Fruit fly (Drosophila melanogaster) whole organism, wandering third instar larva: ENCODE measurements around the gene CG15818.

Experiments used
- Abd-B ChIP-seq: fragments of >200 bp; optimal IDR thresholded peaks from 2 replicates; lab custom pipeline; 2017; ENCODE audit warnings: missing biosample characterization, missing genetic modification characterization
- CG32264 ChIP-seq: fragments of 200-800 bp; sonication (Bioruptor generic); optimal IDR thresholded peaks from 2 replicates; lab custom pipeline; 2016; ENCODE audit warnings: missing biosample characterization, missing genetic modification characterization
- CG9705 ChIP-seq: fragments of 200-800 bp; sonication (Bioruptor generic); optimal IDR thresholded peaks from 2 replicates; lab custom pipeline; 2018; ENCODE audit warnings: missing biosample characterization, mild to moderate bottlenecking, missing genetic modification characterization
- Dfd ChIP-seq: fragments of >200 bp; optimal IDR thresholded peaks from 2 replicates; lab custom pipeline; 2017; ENCODE audit warnings: missing biosample characterization, missing genetic modification characterization
- Dif ChIP-seq: fragments of 200-275, 200-300 bp; sonication (Bioruptor generic); optimal IDR thresholded peaks from 2 replicates; lab custom pipeline; 2018; ENCODE audit warnings: missing biosample characterization, missing genetic modification characterization; ENCODE audit not compliant: partially characterized antibody
- GATAd ChIP-seq: sonication (Bioruptor generic); optimal IDR thresholded peaks from 2 replicates; lab custom pipeline; 2016; ENCODE audit warnings: missing biosample characterization, missing genetic modification characterization
- HLH106 ChIP-seq: fragments of 200-800 bp; optimal IDR thresholded peaks from 3 replicates; lab custom pipeline; 2019; ENCODE audit warnings: missing biosample characterization, mild to moderate bottlenecking, missing genetic modification characterization, moderate library complexity
- Hnf4 ChIP-seq: fragments of 200-800 bp; sonication (Bioruptor generic); optimal IDR thresholded peaks from 2 replicates; lab custom pipeline; 2016; ENCODE audit warnings: missing biosample characterization, mild to moderate bottlenecking, missing genetic modification characterization
- Hr78 ChIP-seq: fragments of >200 bp; optimal IDR thresholded peaks from 2 replicates; lab custom pipeline; 2017; ENCODE audit warnings: missing biosample characterization, missing genetic modification characterization
- Hr83 ChIP-seq: fragments of 200-300 bp; sonication (Bioruptor generic); optimal IDR thresholded peaks from 2 replicates; lab custom pipeline; 2016; ENCODE audit warnings: missing biosample characterization, mild to moderate bottlenecking, missing genetic modification characterization, moderate library complexity; ENCODE audit not compliant: poor library complexity, severe bottlenecking
- Jra ChIP-seq: sonication (Bioruptor generic); optimal IDR thresholded peaks from 2 replicates; lab custom pipeline; 2016; ENCODE audit warnings: missing biosample characterization, missing genetic modification characterization
- Mio ChIP-seq: sonication (Bioruptor generic); optimal IDR thresholded peaks from 2 replicates; lab custom pipeline; 2016; ENCODE audit warnings: missing biosample characterization, missing genetic modification characterization
- N ChIP-seq: fragments of >200 bp; optimal IDR thresholded peaks from 2 replicates; lab custom pipeline; 2018; ENCODE audit warnings: missing biosample characterization, missing external identifiers, missing genetic modification characterization
- OdsH ChIP-seq: fragments of 200-800 bp; sonication (Bioruptor generic); optimal IDR thresholded peaks from 2 replicates; lab custom pipeline; 2016; ENCODE audit warnings: missing biosample characterization, mild to moderate bottlenecking, missing genetic modification characterization
- Rel ChIP-seq, 2 experiments: fragments of 200-800 bp; sonication (Bioruptor generic) in 1 of 2; optimal IDR thresholded peaks; 2 replicates in 1 of 2; 3 replicates in 1 of 2; lab custom pipeline; 2016 to 2019; ENCODE audit warnings: mild to moderate bottlenecking in 2 of 2, missing biosample characterization in 2 of 2, missing genetic modification characterization in 2 of 2, moderate library complexity in 1 of 2
- Sp1 ChIP-seq: fragments of 200-800 bp; sonication (Bioruptor generic); optimal IDR thresholded peaks from 3 replicates; lab custom pipeline; 2019; ENCODE audit warnings: missing biosample characterization, mild to moderate bottlenecking, missing genetic modification characterization, moderate library complexity
- Vsx2 ChIP-seq: fragments of 200-300, 225-300 bp; sonication (Bioruptor generic); optimal IDR thresholded peaks from 2 replicates; lab custom pipeline; 2018; ENCODE audit warnings: missing biosample characterization, missing genetic modification characterization; ENCODE audit not compliant: partially characterized antibody
- br ChIP-seq: fragments of 200-800 bp; sonication (Bioruptor generic); optimal IDR thresholded peaks from 2 replicates; lab custom pipeline; 2016; ENCODE audit warnings: missing biosample characterization, missing genetic modification characterization
- brk ChIP-seq: fragments of 200-800 bp; sonication (Bioruptor generic); optimal IDR thresholded peaks from 2 replicates; lab custom pipeline; 2016; ENCODE audit warnings: missing biosample characterization, mild to moderate bottlenecking, missing genetic modification characterization
- dl ChIP-seq, 2 experiments: fragments of 175-275, 200-275 bp in 1 of 2; fragments of 200-275 bp in 1 of 2; sonication (Bioruptor generic); optimal IDR thresholded peaks; lab custom pipeline; 2018; ENCODE audit warnings: mild to moderate bottlenecking in 2 of 2, missing biosample characterization in 2 of 2, missing genetic modification characterization in 2 of 2, moderate library complexity in 2 of 2; ENCODE audit not compliant: partially characterized antibody in 2 of 2, insufficient read depth in 1 of 2
- dmrt93B ChIP-seq: fragments of 200-800 bp; sonication (Bioruptor generic); optimal IDR thresholded peaks from 2 replicates; lab custom pipeline; 2018; ENCODE audit warnings: missing biosample characterization, mild to moderate bottlenecking, missing genetic modification characterization
- dsf ChIP-seq: sonication (Bioruptor generic); optimal IDR thresholded peaks from 2 replicates; lab custom pipeline; 2016; ENCODE audit warnings: missing biosample characterization, missing genetic modification characterization, borderline replicate concordance
- ey ChIP-seq: fragments of 200-800 bp; sonication (Bioruptor generic); optimal IDR thresholded peaks from 2 replicates; lab custom pipeline; 2016; ENCODE audit warnings: missing biosample characterization, missing genetic modification characterization
- foxo ChIP-seq, 2 experiments: fragments of 200-800 bp; sonication (Bioruptor generic); optimal IDR thresholded peaks; 2 replicates in 1 of 2; 3 replicates in 1 of 2; lab custom pipeline; 2016 to 2017; ENCODE audit warnings: missing biosample characterization in 2 of 2, missing genetic modification characterization in 2 of 2
- fru ChIP-seq: fragments of 200-800 bp; sonication (Bioruptor generic); optimal IDR thresholded peaks from 3 replicates; lab custom pipeline; 2016; ENCODE audit warnings: missing biosample characterization, mild to moderate bottlenecking, missing genetic modification characterization
- h ChIP-seq: fragments of 200-800 bp; sonication (Bioruptor generic); optimal IDR thresholded peaks from 3 replicates; lab custom pipeline; 2016; ENCODE audit warnings: missing biosample characterization, mild to moderate bottlenecking, missing genetic modification characterization
- jim ChIP-seq: fragments of 175-275, 200-325 bp; sonication (Bioruptor generic); optimal IDR thresholded peaks from 2 replicates; lab custom pipeline; 2016; ENCODE audit warnings: missing biosample characterization, mild to moderate bottlenecking, missing genetic modification characterization
- lola ChIP-seq: fragments of >200 bp; optimal IDR thresholded peaks from 2 replicates; lab custom pipeline; 2017; ENCODE audit warnings: missing biosample characterization, missing genetic modification characterization
- psq ChIP-seq: fragments of 200-800 bp; sonication (Bioruptor generic); optimal IDR thresholded peaks from 3 replicates; lab custom pipeline; 2017; ENCODE audit warnings: missing biosample characterization, mild to moderate bottlenecking, missing genetic modification characterization, moderate library complexity
- rgr ChIP-seq: fragments of 200-800 bp; sonication (Bioruptor generic); optimal IDR thresholded peaks from 3 replicates; lab custom pipeline; 2016; ENCODE audit warnings: missing biosample characterization, mild to moderate bottlenecking, missing genetic modification characterization
- sage ChIP-seq: fragments of 200-800 bp; sonication (Bioruptor generic); optimal IDR thresholded peaks from 2 replicates; lab custom pipeline; 2016; ENCODE audit warnings: missing biosample characterization, mild to moderate bottlenecking, missing genetic modification characterization
- sv ChIP-seq: fragments of 200-800 bp; sonication (Bioruptor generic); optimal IDR thresholded peaks from 3 replicates; lab custom pipeline; 2016; ENCODE audit warnings: missing biosample characterization, missing genetic modification characterization
- tai ChIP-seq: sonication (Bioruptor generic); optimal IDR thresholded peaks from 2 replicates; lab custom pipeline; 2016; ENCODE audit warnings: missing biosample characterization, missing genetic modification characterization
- usp ChIP-seq: fragments of >200 bp; optimal IDR thresholded peaks from 2 replicates; lab custom pipeline; 2017; ENCODE audit warnings: missing biosample characterization, missing genetic modification characterization
- woc ChIP-seq: sonication (Bioruptor generic); optimal IDR thresholded peaks from 2 replicates; lab custom pipeline; 2016; ENCODE audit warnings: missing biosample characterization, mild to moderate bottlenecking, missing genetic modification characterization

The CG15818 gene

DNA sequence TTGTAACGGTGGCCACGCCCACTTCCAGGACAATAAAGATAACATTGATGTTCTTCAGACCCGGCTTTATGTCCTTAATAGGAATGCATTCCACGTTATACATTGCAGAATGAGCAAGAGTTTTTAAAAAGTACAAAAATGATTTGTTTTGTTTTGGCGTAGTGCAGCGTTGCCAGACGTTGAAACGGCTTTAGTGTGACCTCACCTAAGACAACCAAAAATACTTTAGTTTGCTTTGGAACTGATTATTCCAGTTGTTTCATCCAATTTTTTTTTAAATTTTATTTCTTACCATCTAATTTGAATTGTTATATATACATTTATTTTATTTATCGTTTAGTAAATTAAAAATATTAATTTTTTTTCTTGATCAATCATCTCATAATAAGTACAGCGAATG lies 1.1 kb upstream of the CG15818 start, which contains the start of gene CG5181:
Gene CG5181, minus strand, starts transcription at position 208 of the 400 bp plus-strand sequence.
- TF ChIP-seq sv (no peak), woc (GFP tag; lab: Kevin White, UChicago) (no peak), jim (no peak), Dfd (GFP tag; lab: Kevin White, UChicago) (no peak), dl (GFP tag; optimal IDR thresholded peaks at IDR 0.05; lab: Kevin White, UChicago; ENCODE audit: insufficient read depth in 1 of 2, partially characterized antibody in 2 of 2) (no peak), Abd-B (GFP tag; lab: Kevin White, UChicago) (no peak), OdsH (no peak), foxo (GFP tag; optimal IDR thresholded peaks at IDR 0.05; lab: Kevin White, UChicago) (no peak), Sp1 (GFP tag; lab: Kevin White, UChicago) (no peak), Hr83 (no peak), brk (no peak), lola (GFP tag; lab: Kevin White, UChicago) (no peak), Mio (GFP tag; lab: Kevin White, UChicago) (no peak), ey (GFP tag; lab: Kevin White, UChicago) (no peak)

DNA sequence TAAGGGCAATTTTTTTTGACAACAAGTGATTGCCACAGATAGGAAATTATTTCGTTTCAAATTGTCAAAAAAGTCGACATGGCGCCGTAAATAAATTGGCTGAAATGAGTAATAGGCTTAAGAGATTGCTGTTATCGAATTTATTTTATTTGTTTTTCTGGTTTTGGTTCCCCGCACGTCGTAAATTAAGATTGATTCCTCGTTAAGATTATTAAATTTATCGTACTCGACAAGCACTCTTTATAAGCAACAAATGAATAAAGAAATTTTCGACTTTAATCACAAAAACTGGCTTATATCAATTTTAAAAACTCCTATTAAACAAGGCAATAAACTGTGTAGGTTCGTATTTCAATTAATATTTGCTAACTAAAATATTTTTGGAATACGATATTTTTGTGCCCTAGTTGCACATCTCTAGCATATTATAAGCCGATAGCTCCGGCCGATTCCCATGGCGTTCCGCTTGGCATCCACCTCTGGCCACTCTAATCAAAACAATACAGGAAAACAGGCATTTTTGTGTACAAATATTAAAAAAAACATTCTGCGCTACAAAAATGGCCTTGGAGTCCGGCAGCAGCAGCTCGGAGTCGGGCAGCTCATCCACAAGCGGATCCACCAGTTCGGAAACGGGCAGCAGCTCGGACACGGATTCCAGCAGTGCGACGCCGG lies 1.4 kb downstream of the CG15818 start, which contains the start of gene chm:
Gene chm, plus strand, starts transcription at position 471 of the 675 bp plus-strand sequence.
- no peak for TF ChIP-seq Vsx2 (GFP tag; lab: Kevin White, UChicago)
- no peak for TF ChIP-seq usp (GFP tag; lab: Kevin White, UChicago)
- TF ChIP-seq Hnf4, result peak; percentile 40
- peak; percentile 80 for TF ChIP-seq Hr83
- no peak for TF ChIP-seq Dif (GFP tag; lab: Kevin White, UChicago)
- TF ChIP-seq HLH106 (tag; lab: Kevin White, UChicago), result peak; percentile 54
- TF ChIP-seq tai (GFP tag; lab: Kevin White, UChicago), result peak; percentile 70
- peak; percentile 19 for TF ChIP-seq br (GFP tag; lab: Kevin White, UChicago)
- peak; percentile 25 for TF ChIP-seq fru (GFP tag; lab: Kevin White, UChicago)
- peak; percentile 79 for TF ChIP-seq woc (GFP tag; lab: Kevin White, UChicago)
- TF ChIP-seq Jra (GFP tag; lab: Kevin White, UChicago), result no peak
- TF ChIP-seq Rel (GFP tag; optimal IDR thresholded peaks at IDR 0.05; lab: Kevin White, UChicago), result no peak
- TF ChIP-seq Rel (tag; optimal IDR thresholded peaks at IDR 0.05; lab: Kevin White, UChicago), result peak; percentile 15
- TF ChIP-seq h (GFP tag; lab: Kevin White, UChicago), result peak; percentile 41
- TF ChIP-seq dl (GFP tag; optimal IDR thresholded peaks at IDR 0.05; lab: Kevin White, UChicago; ENCODE audit: insufficient read depth in 1 of 2, partially characterized antibody in 2 of 2), result no peak
- TF ChIP-seq Abd-B (GFP tag; lab: Kevin White, UChicago), result no peak
- peak in 1 of 2 experiments; percentile 44 for TF ChIP-seq foxo (GFP tag; optimal IDR thresholded peaks at IDR 0.05; lab: Kevin White, UChicago)
- TF ChIP-seq brk, result peak; percentile 49
- peak; percentile 25 for TF ChIP-seq dmrt93B
- TF ChIP-seq ey (GFP tag; lab: Kevin White, UChicago), result peak; percentile 51
- peak; percentile 50 for TF ChIP-seq Sp1 (GFP tag; lab: Kevin White, UChicago)
- TF ChIP-seq rgr (GFP tag; lab: Kevin White, UChicago), result peak; percentile 57

DNA sequence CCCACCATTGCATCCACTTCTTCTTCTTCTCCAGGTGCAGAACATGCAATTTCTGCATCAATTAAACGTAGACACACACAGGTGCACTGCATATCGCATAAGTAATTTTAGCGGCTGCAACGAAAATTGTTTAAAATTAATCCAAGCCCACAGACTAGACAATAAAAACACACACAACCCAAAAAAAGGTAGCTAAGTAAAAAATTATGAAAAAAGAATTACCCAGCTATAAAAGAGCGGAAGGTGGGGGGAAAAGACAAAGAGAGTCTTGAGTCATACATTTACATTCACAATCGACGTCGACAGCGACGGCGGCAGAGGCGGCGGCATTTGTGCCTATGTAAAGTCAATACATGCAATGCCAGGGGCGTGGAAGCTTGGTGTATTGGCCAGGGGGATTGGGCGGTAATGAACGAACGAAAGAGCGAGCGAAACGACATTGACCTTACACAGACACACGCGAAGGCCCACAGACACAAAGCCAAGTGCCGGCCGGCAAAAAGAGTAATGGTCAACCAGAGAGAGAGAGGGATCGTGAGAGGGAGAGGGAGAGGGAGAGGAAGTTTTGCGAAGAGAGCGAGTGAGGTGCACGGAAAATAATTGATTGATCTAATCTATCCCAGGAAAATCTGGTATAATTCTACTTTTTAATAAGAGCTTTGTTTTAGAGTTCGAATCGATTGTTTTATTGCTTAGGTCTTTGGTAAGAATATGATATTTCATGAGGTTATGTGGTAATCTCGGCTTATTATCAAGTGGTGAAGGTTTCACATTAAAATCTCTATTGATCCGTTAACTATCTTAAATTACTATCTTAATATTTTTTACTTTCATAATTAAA lies 7.7 kb downstream of the CG15818 start:
- TF ChIP-seq br (GFP tag; lab: Kevin White, UChicago) (peak; percentile 44), OdsH (peak; percentile 83), woc (GFP tag; lab: Kevin White, UChicago) (peak; percentile 49), ey (GFP tag; lab: Kevin White, UChicago) (peak; percentile 68), dl (GFP tag; optimal IDR thresholded peaks at IDR 0.05; lab: Kevin White, UChicago; ENCODE audit: insufficient read depth in 1 of 2, partially characterized antibody in 2 of 2) (peak in 1 of 2 experiments; percentile 60), Rel (GFP tag; optimal IDR thresholded peaks at IDR 0.05; lab: Kevin White, UChicago) (no peak), Rel (tag; optimal IDR thresholded peaks at IDR 0.05; lab: Kevin White, UChicago) (peak; percentile 45), CG9705 (GFP tag; lab: Kevin White, UChicago) (no peak), HLH106 (tag; lab: Kevin White, UChicago) (peak; percentile 78), Hr83 (peak; percentile 76), N (GFP tag; lab: Kevin White, UChicago) (no peak), tai (GFP tag; lab: Kevin White, UChicago) (peak; percentile 21), Hnf4 (peak; percentile 2), jim (no peak), h (GFP tag; lab: Kevin White, UChicago) (peak; percentile 73), Jra (GFP tag; lab: Kevin White, UChicago) (peak; percentile 87), Sp1 (GFP tag; lab: Kevin White, UChicago) (peak; percentile 89), rgr (GFP tag; lab: Kevin White, UChicago) (peak; percentile 74), Dif (GFP tag; lab: Kevin White, UChicago) (peak; percentile 89), GATAd (GFP tag; lab: Kevin White, UChicago) (no peak), dmrt93B (peak; percentile 71), psq (GFP tag; lab: Kevin White, UChicago) (peak; percentile 72), Hr78 (no peak), sage (GFP tag; lab: Kevin White, UChicago) (peak; percentile 59), dsf (no peak), fru (GFP tag; lab: Kevin White, UChicago) (peak; percentile 72), Abd-B (GFP tag; lab: Kevin White, UChicago) (no peak), brk (peak; percentile 6), CG32264 (GFP tag; lab: Kevin White, UChicago) (no peak), foxo (GFP tag; optimal IDR thresholded peaks at IDR 0.05; lab: Kevin White, UChicago) (peak in 1 of 2 experiments; percentile 82)
